Worm (Caenorhabditis elegans): ENCODE data around the gene Y66A7A.9.

- TF ChIP-seq skn-1 (tag; optimal IDR thresholded peaks at IDR 0.05), result no peak
- no peak for TF ChIP-seq rbr-2 (tag; optimal IDR thresholded peaks at IDR 0.05)
- TF ChIP-seq lin-39 (tag; optimal IDR thresholded peaks at IDR 0.05), result no peak
- no peak for TF ChIP-seq egl-27 (tag; optimal IDR thresholded peaks at IDR 0.05)
- TF ChIP-seq tag-97 (GFP tag; IDR thresholded peaks at IDR 0.05), result no peak
- no peak for TF ChIP-seq zfp-2 (tag; optimal IDR thresholded peaks at IDR 0.05)
Measured at ce11 chrIII:11616446-11616845, 4.2 kb upstream of the Y66A7A.9 start, which contains the start of gene ceh-91.
